Fruit fly (Drosophila melanogaster) whole organism, wandering third instar larva: ENCODE measurements around the gene alpha-Man-IIb.
A peak's percentile ranks its signal among the peaks of the same experiment; 100 is the strongest.

Experiments
- Dfd ChIP-seq: fragments of >200 bp; optimal IDR thresholded peaks from 2 replicates; lab custom pipeline; 2017; ENCODE audit warnings: missing biosample characterization, missing genetic modification characterization
- Vsx2 ChIP-seq: fragments of 200-300, 225-300 bp; sonication (Bioruptor generic); optimal IDR thresholded peaks from 2 replicates; lab custom pipeline; 2018; ENCODE audit warnings: missing biosample characterization, missing genetic modification characterization; ENCODE audit not compliant: partially characterized antibody
- ey ChIP-seq: fragments of 200-800 bp; sonication (Bioruptor generic); optimal IDR thresholded peaks from 2 replicates; lab custom pipeline; 2016; ENCODE audit warnings: missing biosample characterization, missing genetic modification characterization
- foxo ChIP-seq, 2 experiments: fragments of 200-800 bp; sonication (Bioruptor generic); optimal IDR thresholded peaks; 2 replicates in 1 of 2; 3 replicates in 1 of 2; lab custom pipeline; 2016 to 2017; ENCODE audit warnings: missing biosample characterization in 2 of 2, missing genetic modification characterization in 2 of 2
- sage ChIP-seq: fragments of 200-800 bp; sonication (Bioruptor generic); optimal IDR thresholded peaks from 2 replicates; lab custom pipeline; 2016; ENCODE audit warnings: missing biosample characterization, mild to moderate bottlenecking, missing genetic modification characterization
- usp ChIP-seq: fragments of >200 bp; optimal IDR thresholded peaks from 2 replicates; lab custom pipeline; 2017; ENCODE audit warnings: missing biosample characterization, missing genetic modification characterization

DNA sequence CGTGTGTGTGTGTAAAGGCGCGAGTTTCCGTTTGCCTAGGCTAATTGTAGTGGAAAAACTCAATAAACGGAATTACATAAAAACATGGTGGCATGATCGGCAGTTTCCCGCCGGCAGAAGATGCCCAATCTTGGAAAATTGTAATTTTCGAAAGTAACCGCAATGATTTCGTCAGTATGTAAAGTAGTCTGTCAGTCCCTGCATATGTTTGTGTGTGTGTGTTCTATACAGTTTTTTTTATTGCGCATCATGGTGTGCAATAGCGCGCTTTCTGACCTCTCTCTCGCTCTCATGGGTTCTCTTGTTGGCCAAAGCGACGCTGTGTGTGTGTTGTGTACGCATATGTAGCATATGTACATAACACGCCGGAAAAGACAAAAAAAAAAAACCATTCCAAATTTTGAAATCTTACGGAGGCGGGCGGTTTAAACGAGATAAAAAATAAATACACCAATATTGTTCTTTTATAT is 9.8 kb upstream of the alpha-Man-IIb start:
- TF ChIP-seq Dfd (GFP tag; lab: Kevin White, UChicago) (no peak), foxo (GFP tag; optimal IDR thresholded peaks at IDR 0.05; lab: Kevin White, UChicago) (peak in 1 of 2 experiments; percentile 31), usp (GFP tag; lab: Kevin White, UChicago) (no peak), sage (GFP tag; lab: Kevin White, UChicago) (peak; percentile 39), Vsx2 (GFP tag; lab: Kevin White, UChicago) (no peak), ey (peak; percentile 8)
